Worm (Caenorhabditis elegans): ENCODE measurements around the gene zchc-1A.

DNA sequence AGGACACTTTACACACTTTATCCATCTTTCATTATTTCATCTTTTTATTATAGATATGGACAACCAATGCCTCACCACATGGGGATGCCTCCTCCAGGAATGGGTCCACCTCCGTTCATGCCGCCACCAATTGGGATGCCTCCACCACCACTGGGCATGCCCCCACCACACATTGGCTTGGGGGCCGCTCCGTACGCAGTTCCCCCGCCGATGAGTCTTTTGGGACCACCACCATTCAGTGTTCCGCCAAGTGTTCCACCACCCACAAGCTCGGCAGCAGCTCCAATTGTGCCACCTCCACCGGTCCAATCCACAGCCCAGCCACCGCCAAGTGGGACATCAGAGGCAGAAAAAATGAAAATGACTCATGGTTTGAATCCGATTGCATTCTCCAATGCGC lies 40.6 kb downstream of the zchc-1A start:
- TF ChIP-seq madf-6 (GFP tag; IDR thresholded peaks at IDR 0.05) (no peak), ceh-58 (GFP tag; IDR thresholded peaks at IDR 0.05) (no peak), gei-17 (GFP tag; optimal IDR thresholded peaks at IDR 0.05) (no peak), lag-1 (GFP tag; IDR thresholded peaks at IDR 0.05) (no peak), nfya-2 (GFP tag; IDR thresholded peaks at IDR 0.05) (no peak), ztf-3 (GFP tag; optimal IDR thresholded peaks at IDR 0.05) (no peak), F10E7.11 (tag; optimal IDR thresholded peaks at IDR 0.05) (no peak), T07F8.4 (tag; optimal IDR thresholded peaks at IDR 0.05) (no peak), F37B4.10 (GFP tag; IDR thresholded peaks at IDR 0.05) (no peak)

All from whole organism, young adult.